Fruit fly (Drosophila melanogaster) whole organism, embryonic: ENCODE results near the gene CG12438.

ENCODE experiments used
- Aef1 ChIP-seq: fragments of 200-800 bp; sonication (Bioruptor generic); IDR thresholded peaks from 3 replicates; pipeline ENCODE4 v1.3.6; 2022; ENCODE audit warnings: missing biosample characterization, missing genetic modification characterization
- Antp ChIP-seq: fragments of 200-800 bp; sonication (Bioruptor generic); optimal IDR thresholded peaks from 3 replicates; lab custom pipeline; 2016; ENCODE audit warnings: missing biosample characterization, missing genetic modification characterization
- Bgb ChIP-seq: fragments of 200-800 bp; sonication (Bioruptor generic); IDR thresholded peaks from 2 replicates; pipeline ENCODE4 v1.3.6; 2022; ENCODE audit warnings: missing biosample characterization, missing genetic modification characterization; ENCODE audit not compliant: partially characterized antibody
- CG11695 ChIP-seq: fragments of 200-800 bp; sonication (Bioruptor generic); IDR thresholded peaks from 3 replicates; pipeline ENCODE4 v1.3.6; 2022; ENCODE audit warnings: missing biosample characterization, missing genetic modification characterization
- CG15011 ChIP-seq: fragments of 200-800 bp; sonication (Bioruptor generic); optimal IDR thresholded peaks from 3 replicates; lab custom pipeline; 2018; ENCODE audit warnings: missing biosample characterization, mild to moderate bottlenecking, missing genetic modification characterization
- CG17359 ChIP-seq: fragments of 200-800 bp; sonication (Bioruptor generic); optimal IDR thresholded peaks from 3 replicates; lab custom pipeline; 2018; ENCODE audit warnings: missing biosample characterization, mild to moderate bottlenecking, missing genetic modification characterization, moderate library complexity
- CG2120 ChIP-seq: fragments of 200-800 bp; sonication (Bioruptor generic); optimal IDR thresholded peaks from 3 replicates; lab custom pipeline; 2016; ENCODE audit warnings: missing biosample characterization, missing genetic modification characterization
- CG2678 ChIP-seq: fragments of 200-800 bp; sonication (Bioruptor generic); optimal IDR thresholded peaks from 3 replicates; lab custom pipeline; 2019; ENCODE audit warnings: missing biosample characterization, mild to moderate bottlenecking, missing genetic modification characterization, moderate library complexity
- CG32532 ChIP-seq: fragments of 200-800 bp; sonication (Bioruptor generic); IDR thresholded peaks from 2 replicates; pipeline ENCODE4 v1.3.6; 2022; ENCODE audit warnings: missing biosample characterization, missing genetic modification characterization
- CG34376 ChIP-seq: fragments of 200-800 bp; sonication (Bioruptor generic); optimal IDR thresholded peaks from 2 replicates; lab custom pipeline; 2018; ENCODE audit warnings: missing biosample characterization, mild to moderate bottlenecking, missing genetic modification characterization
- CG4360 ChIP-seq: fragments of 200-800 bp; sonication (Bioruptor generic); IDR thresholded peaks from 2 replicates; pipeline ENCODE4 v1.3.6; 2022; ENCODE audit warnings: missing biosample characterization, missing genetic modification characterization
- CG8924 ChIP-seq: fragments of 200-800 bp; optimal IDR thresholded peaks from 3 replicates; lab custom pipeline; 2019; ENCODE audit warnings: missing biosample characterization, mild to moderate bottlenecking, missing genetic modification characterization, moderate library complexity
- CG9437 ChIP-seq: fragments of 200-800 bp; sonication (Bioruptor generic); optimal IDR thresholded peaks from 2 replicates; lab custom pipeline; 2018; ENCODE audit warnings: missing biosample characterization, mild to moderate bottlenecking, missing genetic modification characterization
- Hey ChIP-seq: fragments of 200-800 bp; sonication (Bioruptor generic); optimal IDR thresholded peaks from 3 replicates; lab custom pipeline; 2018; ENCODE audit warnings: missing biosample characterization, mild to moderate bottlenecking, missing genetic modification characterization
- HmgD ChIP-seq: fragments of 200-800 bp; sonication (Bioruptor generic); optimal IDR thresholded peaks from 3 replicates; lab custom pipeline; 2016; ENCODE audit warnings: missing biosample characterization, missing genetic modification characterization
- Hmr ChIP-seq: fragments of 200-800 bp; sonication (Bioruptor generic); optimal IDR thresholded peaks from 3 replicates; lab custom pipeline; 2017; ENCODE audit warnings: mild to moderate bottlenecking, missing biosample characterization, missing genetic modification reagents, missing genetic modification characterization
- Hr78 ChIP-seq, 2 experiments: fragments of 200-800 bp in 1 of 2; fragments of >200 bp in 1 of 2; sonication (Bioruptor generic) in 1 of 2; optimal IDR thresholded peaks; 2 replicates each; lab custom pipeline; 2017 to 2019; ENCODE audit warnings: missing biosample characterization in 2 of 2, missing genetic modification characterization in 2 of 2, mild to moderate bottlenecking in 1 of 2, moderate library complexity in 1 of 2
- Mad ChIP-seq: fragments of 200-800 bp; sonication (Bioruptor generic); optimal IDR thresholded peaks from 2 replicates; lab custom pipeline; 2016; ENCODE audit warnings: missing biosample characterization, missing genetic modification characterization
- Med ChIP-seq: fragments of 200-800 bp; sonication (Bioruptor generic); peaks from one replicate; lab custom pipeline; 2016; ENCODE audit warnings: missing biosample characterization, missing genetic modification characterization, mild to moderate bottlenecking, inconsistent platforms, moderate library complexity
- NK7.1 ChIP-seq: fragments of 200-800 bp; sonication (Bioruptor generic); optimal IDR thresholded peaks from 3 replicates; lab custom pipeline; 2016; ENCODE audit warnings: missing biosample characterization, missing genetic modification characterization
- Nf-YB ChIP-seq: fragments of 200-800 bp; sonication (Bioruptor generic); optimal IDR thresholded peaks from 3 replicates; lab custom pipeline; 2019; ENCODE audit warnings: missing biosample characterization, mild to moderate bottlenecking, missing genetic modification characterization, moderate library complexity
- Pdp1 ChIP-seq, 2 experiments: fragments of 200-800 bp; sonication (Bioruptor generic); optimal IDR thresholded peaks; 3 replicates each; lab custom pipeline; 2016; ENCODE audit warnings: missing biosample characterization in 2 of 2, missing genetic modification characterization in 2 of 2, mild to moderate bottlenecking in 1 of 2, moderate library complexity in 1 of 2
- bab2 ChIP-seq: fragments of 200-800 bp; sonication (Bioruptor generic); optimal IDR thresholded peaks from 2 replicates; lab custom pipeline; 2016; ENCODE audit warnings: missing biosample characterization, missing genetic modification characterization
- chinmo ChIP-seq: fragments of 200-800 bp; sonication (Bioruptor generic); IDR thresholded peaks from 4 replicates; pipeline ENCODE4 v1.3.6; 2022; ENCODE audit warnings: missing biosample characterization, missing genetic modification characterization; ENCODE audit not compliant: partially characterized antibody
- corto ChIP-seq: fragments of 200-800 bp; sonication (Bioruptor generic); optimal IDR thresholded peaks from 2 replicates; lab custom pipeline; 2016; ENCODE audit warnings: missing biosample characterization, mild to moderate bottlenecking, missing genetic modification characterization, moderate library complexity
- eve ChIP-seq, 2 experiments: fragments of >200 bp; optimal IDR thresholded peaks; 2 replicates each; lab custom pipeline; 2017; ENCODE audit warnings: missing biosample characterization in 2 of 2, missing genetic modification characterization in 2 of 2
- fd64A ChIP-seq: fragments of 200-800 bp; sonication (Bioruptor generic); optimal IDR thresholded peaks from 3 replicates; lab custom pipeline; 2018; ENCODE audit warnings: missing biosample characterization, mild to moderate bottlenecking, missing genetic modification characterization
- ftz-f1 ChIP-seq: fragments of 200-800 bp; sonication (Bioruptor generic); optimal IDR thresholded peaks from 2 replicates; lab custom pipeline; 2016; ENCODE audit warnings: missing biosample characterization, missing genetic modification characterization
- gro ChIP-seq: fragments of 200-800 bp; sonication (Bioruptor generic); optimal IDR thresholded peaks from 2 replicates; lab custom pipeline; 2016; ENCODE audit warnings: missing biosample characterization, missing genetic modification characterization
- hkb ChIP-seq, 2 experiments: fragments of 200-800 bp in 1 of 2; fragments of >200 bp in 1 of 2; sonication (Bioruptor generic) in 1 of 2; IDR thresholded peaks in 1 of 2; optimal IDR thresholded peaks in 1 of 2; 2 replicates each; pipeline versions ENCODE4 v1.3.6 to Lab custom; 2017 to 2022; ENCODE audit warnings: missing biosample characterization in 1 of 2, missing genetic modification characterization in 1 of 2
- lab ChIP-seq: fragments of 200-800 bp; sonication (Bioruptor generic); optimal IDR thresholded peaks from 3 replicates; lab custom pipeline; 2017; ENCODE audit warnings: missing biosample characterization, missing genetic modification characterization, mild to moderate bottlenecking, moderate library complexity, missing genetic modification reagents
- lbe ChIP-seq: fragments of 200-800 bp; sonication (Bioruptor generic); optimal IDR thresholded peaks from 2 replicates; lab custom pipeline; 2016; ENCODE audit warnings: missing biosample characterization, mild to moderate bottlenecking, missing genetic modification characterization
- mirr ChIP-seq: fragments of 200-800 bp; sonication (Bioruptor generic); optimal IDR thresholded peaks from 3 replicates; lab custom pipeline; 2018; ENCODE audit warnings: missing biosample characterization, mild to moderate bottlenecking, missing genetic modification characterization
- otp ChIP-seq: fragments of 200-800 bp; sonication (Bioruptor generic); IDR thresholded peaks from 3 replicates; pipeline ENCODE4, ENCODE4 v1.3.6; 2022; ENCODE audit warnings: missing biosample characterization, missing genetic modification characterization
- row ChIP-seq: fragments of 200-800 bp; sonication (Bioruptor generic); IDR thresholded peaks from 3 replicates; pipeline ENCODE4 v1.3.6; 2022; ENCODE audit warnings: missing biosample characterization, missing genetic modification characterization
- sd ChIP-seq: fragments of 200-800 bp; sonication (Bioruptor generic); optimal IDR thresholded peaks from 3 replicates; lab custom pipeline; 2018; ENCODE audit warnings: missing biosample characterization, mild to moderate bottlenecking, missing genetic modification characterization, moderate library complexity
- sens ChIP-seq: fragments of 200-800 bp; sonication (Bioruptor generic); peaks from one replicate; lab custom pipeline; 2016; ENCODE audit warnings: missing biosample characterization, missing genetic modification characterization
- shn ChIP-seq: fragments of 200-800 bp; sonication (Bioruptor generic); optimal IDR thresholded peaks from 3 replicates; lab custom pipeline; 2016; ENCODE audit warnings: missing biosample characterization, missing genetic modification characterization
- slbo ChIP-seq: fragments of 200-800 bp; sonication (Bioruptor generic); IDR thresholded peaks from 2 replicates; pipeline ENCODE4 v1.3.6; 2022; ENCODE audit warnings: missing biosample characterization, missing genetic modification characterization
- slp2 ChIP-seq: fragments of 200-800 bp; sonication (Bioruptor generic); optimal IDR thresholded peaks from 2 replicates; lab custom pipeline; 2016; ENCODE audit warnings: missing biosample characterization, missing genetic modification characterization
- sr ChIP-seq: fragments of 200-800 bp; sonication (Bioruptor generic); IDR thresholded peaks from 3 replicates; pipeline ENCODE4 v1.3.6; 2022; ENCODE audit warnings: missing biosample characterization, missing genetic modification characterization
- tap ChIP-seq: fragments of 200-800 bp; optimal IDR thresholded peaks from 3 replicates; lab custom pipeline; 2019; ENCODE audit warnings: missing biosample characterization, mild to moderate bottlenecking, missing genetic modification characterization, moderate library complexity
- tin ChIP-seq: fragments of 200-800 bp; sonication (Bioruptor generic); optimal IDR thresholded peaks from 3 replicates; lab custom pipeline; 2016; ENCODE audit warnings: missing biosample characterization, missing genetic modification characterization
- tio ChIP-seq: fragments of 200-800 bp; sonication (Bioruptor generic); optimal IDR thresholded peaks from 2 replicates; lab custom pipeline; 2017; ENCODE audit warnings: missing biosample characterization, missing genetic modification characterization, inconsistent platforms
- tna ChIP-seq: fragments of 200-800 bp; sonication (Bioruptor generic); IDR thresholded peaks from 2 replicates; pipeline ENCODE4 v1.3.6; 2022; ENCODE audit warnings: missing biosample characterization, missing genetic modification characterization; ENCODE audit not compliant: partially characterized antibody
- z ChIP-seq: fragments of 200-800 bp; sonication (Bioruptor generic); IDR thresholded peaks from 3 replicates; pipeline ENCODE4 v1.3.6; 2022; ENCODE audit warnings: missing biosample characterization, missing genetic modification characterization

Gene CG12438

dm6 chr2L:8704648-8705622 lies 47.1 kb upstream of the CG12438 start, which contains the start of gene CatB (continued):
- TF ChIP-seq NK7.1 (GFP tag; lab: Kevin White, UChicago) (no peak), slp2 (GFP tag; lab: Kevin White, UChicago) (no peak), sd (tag; lab: Kevin White, UChicago) (peak; percentile 61), CG8924 (tag; lab: Kevin White, UChicago) (no peak), HmgD (GFP tag; lab: Kevin White, UChicago) (no peak), shn (GFP tag; lab: Kevin White, UChicago) (no peak), CG2678 (tag; lab: Kevin White, UChicago) (peak; percentile 11), CG32532 (GFP tag; lab: Robert Waterston, UW) (0 out of 2 replicates have a peak, but pooled peaks have one; percentile 10), mirr (GFP tag; lab: Kevin White, UChicago) (peak; percentile 95), gro (peak; percentile 38), Aef1 (GFP tag; lab: Robert Waterston, UW) (no peak), tio (GFP tag; lab: Kevin White, UChicago) (no peak), Antp (GFP tag; lab: Kevin White, UChicago) (no peak), lab (peak; percentile 23), Bgb (GFP tag; lab: Robert Waterston, UW) (no peak), corto (GFP tag; lab: Kevin White, UChicago) (peak; percentile 53), Hmr (peak; percentile 25), CG34376 (peak; percentile 79), Hey (peak; percentile 81), otp (no peak), Hr78 (GFP tag; optimal IDR thresholded peaks at IDR 0.05; lab: Kevin White, UChicago) (peak in 1 of 2 experiments; percentile 68), tap (no peak)

dm6 chr2L:8707522-8707921 lies 44.6 kb upstream of the CG12438 start:
- TF ChIP-seq Med (GFP tag; lab: Kevin White, UChicago) = peak; percentile 49
- no peak for TF ChIP-seq CG9437 (GFP tag; lab: Kevin White, UChicago)
- peak in 1 of 2 experiments; percentile 84 for TF ChIP-seq Pdp1 (GFP tag; optimal IDR thresholded peaks at IDR 0.05; lab: Kevin White, UChicago)
- peak; percentile 27 for TF ChIP-seq sens
- 0 out of 2 replicates have a peak, but pooled peaks have one; percentile 5 for TF ChIP-seq slbo (GFP tag; lab: Robert Waterston, UW)
- no peak for TF ChIP-seq CG15011
- TF ChIP-seq Mad = no peak
- no peak for TF ChIP-seq fd64A (GFP tag; lab: Kevin White, UChicago)
- peak; percentile 38 for TF ChIP-seq ftz-f1 (GFP tag; lab: Kevin White, UChicago)
- no peak for TF ChIP-seq CG2120
- TF ChIP-seq sr = no peak
- TF ChIP-seq CG17359 = no peak

- no peak for TF ChIP-seq Nf-YB (GFP tag; lab: Kevin White, UChicago)
- TF ChIP-seq z (GFP tag; lab: Robert Waterston, UW) = peak; percentile 54; the same call in 2 of the 3 replicates
- peak; percentile 64 for TF ChIP-seq sens
- TF ChIP-seq lbe (GFP tag; lab: Kevin White, UChicago) = peak; percentile 21
- TF ChIP-seq tin (GFP tag; lab: Kevin White, UChicago) = no peak
- TF ChIP-seq eve (GFP tag; optimal IDR thresholded peaks at IDR 0.05; lab: Kevin White, UChicago) = peak in 1 of 2 experiments; percentile 70
- no peak; the same call in 2 of the 3 replicates for TF ChIP-seq CG11695 (GFP tag; lab: Robert Waterston, UW)
- TF ChIP-seq row = no peak
- TF ChIP-seq chinmo = peak; percentile 60; the same call in 1 of the 4 replicates
- no peak for TF ChIP-seq bab2 (GFP tag; lab: Kevin White, UChicago)
- TF ChIP-seq CG4360 (GFP tag; lab: Robert Waterston, UW) = 0 out of 2 replicates have a peak, but pooled peaks have one; percentile 23
- TF ChIP-seq hkb (optimal IDR thresholded peaks at IDR 0.05; lab: Kevin White, UChicago) = no peak
- TF ChIP-seq hkb (GFP tag; IDR thresholded peaks at IDR 0.05; lab: Robert Waterston, UW) = 0 out of 2 replicates have a peak, but pooled peaks have one; percentile 21
- TF ChIP-seq tna (GFP tag; lab: Robert Waterston, UW) = 0 out of 2 replicates have a peak, but pooled peaks have one; percentile 22
Observed at dm6 chr2L:8708399-8709077, 43.5 kb upstream of the CG12438 start.
